Worm (Caenorhabditis elegans): ENCODE data around the gene F54D12.9.

DNA sequence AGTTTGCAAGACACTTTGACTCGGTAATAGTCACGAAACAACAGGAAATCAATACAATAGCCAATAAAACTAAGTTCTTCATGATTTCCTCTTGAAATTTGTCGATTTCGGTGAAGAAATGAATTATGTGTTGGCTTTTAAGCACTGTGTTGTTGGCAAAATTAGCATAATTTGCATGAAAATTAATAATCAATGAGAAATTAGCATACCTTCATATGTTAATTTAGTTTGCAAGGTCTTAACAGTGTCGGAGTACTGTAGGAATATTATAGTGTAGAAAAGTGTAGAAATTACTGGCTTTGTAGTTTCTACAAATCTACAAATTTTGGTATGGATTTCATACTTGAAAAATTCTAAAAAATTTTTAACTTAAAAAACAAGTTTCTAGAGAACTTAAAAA, at the start of gene F54D12.9:
- TF ChIP-seq mef-2 (tag; optimal IDR thresholded peaks at IDR 0.05) (no peak), elt-3 (tag; optimal IDR thresholded peaks at IDR 0.05) (no peak), mdl-1 (tag; optimal IDR thresholded peaks at IDR 0.05) (no peak), jun-1 (tag; optimal IDR thresholded peaks at IDR 0.05) (no peak), ztf-11 (tag; optimal IDR thresholded peaks at IDR 0.05) (no peak), aly-2 (tag; optimal IDR thresholded peaks at IDR 0.05) (no peak), nhr-77 (tag; optimal IDR thresholded peaks at IDR 0.05) (no peak), lin-39 (tag; optimal IDR thresholded peaks at IDR 0.05) (no peak), egl-27 (tag; optimal IDR thresholded peaks at IDR 0.05) (no peak), skn-1 (tag; optimal IDR thresholded peaks at IDR 0.05) (no peak), unc-98 (GFP tag; IDR thresholded peaks at IDR 0.05) (no peak)

Measured in whole organism, L1 larva.